Worm (Caenorhabditis elegans): ENCODE data around the gene snx-1.
A peak's percentile ranks its signal among the peaks of the same experiment; 100 is the strongest.

ce11 chrX:1081927-1082326, 46.9 kb upstream of the snx-1 start:
- TF ChIP-seq nhr-76 (tag; optimal IDR thresholded peaks at IDR 0.05) = no peak
- TF ChIP-seq bed-3 (GFP tag; optimal IDR thresholded peaks at IDR 0.05) = no peak
- no peak for TF ChIP-seq blmp-1 (tag; optimal IDR thresholded peaks at IDR 0.05)
- TF ChIP-seq pha-4 (tag; optimal IDR thresholded peaks at IDR 0.05) = no peak
- TF ChIP-seq nhr-237 (tag; optimal IDR thresholded peaks at IDR 0.05) = no peak
- TF ChIP-seq nhr-28 (tag; optimal IDR thresholded peaks at IDR 0.05) = no peak
- no peak for TF ChIP-seq unc-39 (tag; optimal IDR thresholded peaks at IDR 0.05)
- no peak for TF ChIP-seq sem-2 (GFP tag; optimal IDR thresholded peaks at IDR 0.05)
- no peak for TF ChIP-seq snpc-4 (tag; optimal IDR thresholded peaks at IDR 0.05)
- no peak for TF ChIP-seq cnd-1 (tag; optimal IDR thresholded peaks at IDR 0.05)
- peak; percentile 24 for TF ChIP-seq mep-1 (tag; optimal IDR thresholded peaks at IDR 0.05)
- no peak for TF ChIP-seq lsy-2 (tag; optimal IDR thresholded peaks at IDR 0.05)
- no peak for TF ChIP-seq ces-1 (GFP tag; optimal IDR thresholded peaks at IDR 0.05)

Measured in whole organism, mixed stage, embryonic.